Fruit fly (Drosophila melanogaster) whole organism, pupa: ENCODE measurements around the gene PIG-T.

Experiments used
- CG12605 ChIP-seq: fragments of 200-800 bp; sonication (Bioruptor generic); IDR thresholded peaks from 2 replicates; pipeline ENCODE4 v1.3.6; 2022; ENCODE audit warnings: missing biosample characterization, missing genetic modification characterization
- CG13204 ChIP-seq: fragments of 200-800 bp; sonication (Bioruptor generic); optimal IDR thresholded peaks from 2 replicates; lab custom pipeline; 2018; ENCODE audit warnings: missing biosample characterization, mild to moderate bottlenecking, missing genetic modification characterization, moderate library complexity
- CG15710 ChIP-seq: fragments of 200-800 bp; sonication (Bioruptor generic); optimal IDR thresholded peaks from 2 replicates; lab custom pipeline; 2018; ENCODE audit warnings: missing biosample characterization, mild to moderate bottlenecking, missing genetic modification characterization, moderate library complexity
- CG17806 ChIP-seq: fragments of 200-800 bp; sonication (Bioruptor generic); optimal IDR thresholded peaks from 2 replicates; lab custom pipeline; 2018; ENCODE audit warnings: missing biosample characterization, mild to moderate bottlenecking, missing genetic modification characterization, moderate library complexity
- CG4496 ChIP-seq: fragments of 200-800 bp; sonication (Bioruptor generic); IDR thresholded peaks from 3 replicates; pipeline ENCODE4 v1.3.6; 2022; ENCODE audit warnings: missing biosample characterization, missing genetic modification characterization
- CG8159 ChIP-seq: fragments of 200-800 bp; sonication (Bioruptor generic); optimal IDR thresholded peaks from 3 replicates; lab custom pipeline; 2018; ENCODE audit warnings: missing biosample characterization, mild to moderate bottlenecking, missing genetic modification characterization, moderate library complexity
- CG8301 ChIP-seq: fragments of 200-800 bp; sonication (Bioruptor generic); optimal IDR thresholded peaks from 2 replicates; lab custom pipeline; 2018; ENCODE audit warnings: missing biosample characterization, mild to moderate bottlenecking, missing genetic modification characterization
- CG9948 ChIP-seq: fragments of 200-800 bp; sonication (Bioruptor generic); optimal IDR thresholded peaks from 2 replicates; lab custom pipeline; 2018; ENCODE audit warnings: missing biosample characterization, mild to moderate bottlenecking, missing genetic modification characterization, moderate library complexity
- EcR ChIP-seq: fragments of 200-800 bp; sonication (Bioruptor generic); optimal IDR thresholded peaks from 3 replicates; lab custom pipeline; 2019; ENCODE audit warnings: missing biosample characterization, missing genetic modification characterization, mild to moderate bottlenecking, moderate library complexity, missing genetic modification reagents
- Ets98B ChIP-seq: fragments of 200-800 bp; sonication (Bioruptor generic); IDR thresholded peaks from 2 replicates; pipeline ENCODE4 v1.3.6; 2022; ENCODE audit warnings: missing biosample characterization, missing genetic modification characterization
- fd96Ca ChIP-seq: fragments of 200-800 bp; sonication (Bioruptor generic); IDR thresholded peaks from 3 replicates; pipeline ENCODE4 v1.3.6; 2022; ENCODE audit warnings: missing biosample characterization, missing genetic modification characterization
- rn ChIP-seq: fragments of 200-800 bp; sonication (Bioruptor generic); IDR thresholded peaks from 2 replicates; pipeline ENCODE4 v1.3.6; 2022; ENCODE audit warnings: missing biosample characterization, missing genetic modification characterization

- TF ChIP-seq EcR (no peak), CG12605 (no peak), CG8301 (tag; lab: Kevin White, UChicago) (no peak), CG13204 (no peak), CG9948 (tag; lab: Kevin White, UChicago) (no peak), fd96Ca (GFP tag; lab: Robert Waterston, UW) (no peak), Ets98B (GFP tag; lab: Robert Waterston, UW) (no peak), CG8159 (tag; lab: Kevin White, UChicago) (no peak), rn (GFP tag; lab: Robert Waterston, UW) (no peak), CG15710 (tag; lab: Kevin White, UChicago) (no peak), CG4496 (GFP tag; lab: Robert Waterston, UW) (no peak), CG17806 (tag; lab: Kevin White, UChicago) (no peak)
These were observed 45.1 kb upstream of the PIG-T start for dm6 chrX:8452163-8452562.
